Worm (Caenorhabditis elegans) whole organism, L3 larva: ENCODE measurements around the gene T12D8.5.
A peak's percentile ranks its signal among the peaks of the same experiment; 100 is the strongest.

Experiments
- ama-1 ChIP-seq: fragments of 150-350 bp; optimal IDR thresholded peaks from 2 replicates; lab custom pipeline; 2018
- ceh-9 ChIP-seq: sonication (generic microtip); optimal IDR thresholded peaks from 2 replicates; lab custom pipeline; 2018; ENCODE audit warnings: missing biosample characterization, missing genetic modification characterization
- daf-12 ChIP-seq: fragments of 150-350 bp; optimal IDR thresholded peaks from 2 replicates; lab custom pipeline; 2014; ENCODE audit warnings: missing biosample characterization, missing genetic modification reagents, missing genetic modification characterization
- lsy-12 ChIP-seq: sonication (generic microtip); optimal IDR thresholded peaks from 2 replicates; lab custom pipeline; 2016; ENCODE audit warnings: mild to moderate bottlenecking, missing genetic modification characterization, missing compliant biosample characterization
- nfya-1 ChIP-seq: sonication (generic microtip); optimal IDR thresholded peaks from 2 replicates; lab custom pipeline; 2017; ENCODE audit warnings: missing genetic modification characterization, mild to moderate bottlenecking, missing compliant biosample characterization, antibody characterized with exemption, moderate library complexity; ENCODE audit not compliant: insufficient read depth
- nhr-12 ChIP-seq: fragments of 150-350 bp; optimal IDR thresholded peaks from 2 replicates; lab custom pipeline; 2014; ENCODE audit warnings: missing biosample characterization, missing genetic modification characterization
- pha-4 ChIP-seq: fragments of 150-350 bp; optimal IDR thresholded peaks from 2 replicates; lab custom pipeline; 2014; ENCODE audit warnings: missing biosample characterization, missing genetic modification reagents, missing genetic modification characterization
- pqm-1 ChIP-seq: fragments of 150-350 bp; optimal IDR thresholded peaks from 2 replicates; lab custom pipeline; 2017; ENCODE audit warnings: missing biosample characterization, missing genetic modification characterization, inconsistent platforms
- skn-1 ChIP-seq: fragments of 150-350 bp; optimal IDR thresholded peaks from 2 replicates; lab custom pipeline; 2014; ENCODE audit warnings: missing biosample characterization, missing genetic modification characterization
- snpc-4 ChIP-seq: fragments of 150-350 bp; optimal IDR thresholded peaks from 2 replicates; lab custom pipeline; 2014; ENCODE audit warnings: missing biosample characterization, missing genetic modification characterization
- tbx-2 ChIP-seq: sonication (generic microtip); optimal IDR thresholded peaks from 2 replicates; lab custom pipeline; 2016; ENCODE audit warnings: mild to moderate bottlenecking, missing genetic modification characterization, missing compliant biosample characterization
- zag-1 ChIP-seq: fragments of 150-350 bp; optimal IDR thresholded peaks from 2 replicates; lab custom pipeline; 2014; ENCODE audit warnings: missing biosample characterization, missing genetic modification characterization

DNA sequence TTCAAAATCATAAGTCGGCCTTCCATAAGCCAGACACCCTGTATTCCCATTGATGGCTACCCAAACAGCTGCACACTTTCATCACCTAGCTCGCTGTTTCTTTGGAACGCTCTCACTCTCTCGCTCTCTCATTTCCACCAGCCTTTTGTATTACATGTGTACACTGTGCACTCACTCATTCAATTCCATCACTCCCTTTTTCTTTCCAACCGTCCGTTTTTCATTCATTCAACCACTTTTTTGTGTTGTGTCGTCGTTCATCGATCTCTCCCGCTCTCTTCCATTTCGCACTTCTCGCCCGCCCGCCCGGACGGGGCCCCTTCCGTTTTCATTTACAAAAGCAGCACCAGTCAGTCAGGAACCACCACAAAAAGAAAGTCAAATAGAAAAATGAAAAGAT, 31.4 kb upstream of the T12D8.5 start:
- TF ChIP-seq skn-1 (tag; lab: Kevin White, UChicago) (no peak), pha-4 (tag; lab: Kevin White, UChicago) (peak; percentile 80), ama-1 (lab: Kevin White, UChicago) (no peak), tbx-2 (tag; lab: Kevin White, UChicago) (no peak), lsy-12 (tag; lab: Kevin White, UChicago) (no peak), nfya-1 (tag; lab: Kevin White, UChicago) (no peak), daf-12 (no peak), zag-1 (tag; lab: Kevin White, UChicago) (no peak), nhr-12 (tag; lab: Kevin White, UChicago) (no peak), snpc-4 (tag; lab: Kevin White, UChicago) (no peak), pqm-1 (tag; lab: Kevin White, UChicago) (no peak), ceh-9 (no peak)
